Fruit fly (Drosophila melanogaster) Kc167 (cell line): ENCODE measurements around the gene Est-6.

Source experiments
- Myc ChIP-seq: fragments of >200 bp; optimal IDR thresholded peaks from 2 replicates; lab custom pipeline; 2017; ENCODE audit warnings: missing external identifiers
- Sin3A ChIP-seq: fragments of >200 bp; optimal IDR thresholded peaks from 2 replicates; lab custom pipeline; 2018; ENCODE audit warnings: missing external identifiers
- h ChIP-seq: fragments of >200 bp; optimal IDR thresholded peaks from 3 replicates; lab custom pipeline; 2018; ENCODE audit warnings: missing external identifiers
- insv ChIP-seq: fragments of >200 bp; optimal IDR thresholded peaks from 3 replicates; lab custom pipeline; 2018; ENCODE audit warnings: missing external identifiers
- psq ChIP-seq: fragments of >200 bp; optimal IDR thresholded peaks from 2 replicates; lab custom pipeline; 2017; ENCODE audit warnings: missing external identifiers
- ttk ChIP-seq: sonication (Bioruptor generic); optimal IDR thresholded peaks from 2 replicates; lab custom pipeline; 2017; ENCODE audit warnings: missing external identifiers

The Est-6 gene

dm6 chr3L:12178847-12179437 lies 9.7 kb upstream of the Est-6 start:
- TF ChIP-seq Myc (lab: Kevin White, UChicago) (no peak), Sin3A (no peak), ttk (lab: Kevin White, UChicago) (no peak), h (lab: Kevin White, UChicago) (no peak), insv (lab: Kevin White, UChicago) (no peak), psq (lab: Kevin White, UChicago) (no peak)

dm6 chr3L:12183967-12184366 lies 4.7 kb upstream of the Est-6 start:
- TF ChIP-seq psq (lab: Kevin White, UChicago) (no peak), ttk (lab: Kevin White, UChicago) (no peak), Myc (lab: Kevin White, UChicago) (no peak), Sin3A (no peak), h (lab: Kevin White, UChicago) (no peak), insv (lab: Kevin White, UChicago) (no peak)

dm6 chr3L:12184564-12185034 lies 4.0 kb upstream of the Est-6 start, which contains the start of gene Miox:
Gene Miox, plus strand, starts transcription at chr3L:12184984.
- TF ChIP-seq ttk (lab: Kevin White, UChicago) (no peak), Myc (lab: Kevin White, UChicago) (no peak), psq (lab: Kevin White, UChicago) (no peak), Sin3A (no peak), h (lab: Kevin White, UChicago) (no peak), insv (lab: Kevin White, UChicago) (no peak)

- TF ChIP-seq Sin3A (no peak), Myc (lab: Kevin White, UChicago) (no peak), psq (lab: Kevin White, UChicago) (no peak), h (lab: Kevin White, UChicago) (no peak), ttk (lab: Kevin White, UChicago) (no peak)
Measured at dm6 chr3L:12185336-12185735, 3.3 kb upstream of the Est-6 start.

dm6 chr3L:12190433-12190832 lies 1.8 kb downstream of the Est-6 start, which contains the start of gene Est-P:
Gene Est-P, plus strand, starts transcription at chr3L:12190733.
- TF ChIP-seq ttk (lab: Kevin White, UChicago) (no peak), insv (lab: Kevin White, UChicago) (no peak), h (lab: Kevin White, UChicago) (no peak), Myc (lab: Kevin White, UChicago) (no peak), Sin3A (no peak), psq (lab: Kevin White, UChicago) (no peak)

dm6 chr3L:12193485-12193884 lies 4.9 kb downstream of the Est-6 start, which contains the start of gene thoc6:
Gene thoc6, minus strand, starts transcription at chr3L:12193688.
- no peak for TF ChIP-seq ttk (lab: Kevin White, UChicago)
- TF ChIP-seq Sin3A = no peak
- TF ChIP-seq Myc (lab: Kevin White, UChicago) = no peak
- no peak for TF ChIP-seq h (lab: Kevin White, UChicago)
- no peak for TF ChIP-seq insv (lab: Kevin White, UChicago)
- TF ChIP-seq psq (lab: Kevin White, UChicago) = no peak

dm6 chr3L:12197491-12197890 lies 8.9 kb downstream of the Est-6 start, which contains the start of gene CG11529:
Gene CG11529, plus strand, starts transcription at chr3L:12197791.
- no peak for TF ChIP-seq insv (lab: Kevin White, UChicago)
- no peak for TF ChIP-seq ttk (lab: Kevin White, UChicago)

- TF ChIP-seq insv (lab: Kevin White, UChicago) = no peak
- no peak for TF ChIP-seq psq (lab: Kevin White, UChicago)
- no peak for TF ChIP-seq Sin3A
- TF ChIP-seq ttk (lab: Kevin White, UChicago) = no peak
- TF ChIP-seq h (lab: Kevin White, UChicago) = no peak
- TF ChIP-seq Myc (lab: Kevin White, UChicago) = no peak
Measured at dm6 chr3L:12202980-12203379, 14.4 kb downstream of the Est-6 start.

- TF ChIP-seq Myc (lab: Kevin White, UChicago) = no peak
- no peak for TF ChIP-seq psq (lab: Kevin White, UChicago)
- no peak for TF ChIP-seq insv (lab: Kevin White, UChicago)
- TF ChIP-seq Sin3A = no peak
- TF ChIP-seq ttk (lab: Kevin White, UChicago) = no peak
- no peak for TF ChIP-seq h (lab: Kevin White, UChicago)
Measured at dm6 chr3L:12203736-12204135, 15.1 kb downstream of the Est-6 start, which contains the start of gene Ak1. Gene Ak1, minus strand, starts transcription at chr3L:12204082.

dm6 chr3L:12205848-12206247 lies 17.2 kb downstream of the Est-6 start, which contains the start of gene Tsen54:
Gene Tsen54, minus strand, starts transcription at chr3L:12206022.
- TF ChIP-seq psq (lab: Kevin White, UChicago) = no peak

dm6 chr3L:12222945-12223634 lies 34.5 kb downstream of the Est-6 start:
- no peak for TF ChIP-seq Sin3A
- TF ChIP-seq Myc (lab: Kevin White, UChicago) = no peak
- TF ChIP-seq psq (lab: Kevin White, UChicago) = no peak
- no peak for TF ChIP-seq h (lab: Kevin White, UChicago)
- TF ChIP-seq ttk (lab: Kevin White, UChicago) = no peak
- TF ChIP-seq insv (lab: Kevin White, UChicago) = no peak

- TF ChIP-seq insv (lab: Kevin White, UChicago) = no peak
- TF ChIP-seq ttk (lab: Kevin White, UChicago) = no peak
- no peak for TF ChIP-seq Myc (lab: Kevin White, UChicago)
- TF ChIP-seq Sin3A = no peak
- TF ChIP-seq h (lab: Kevin White, UChicago) = no peak
- no peak for TF ChIP-seq psq (lab: Kevin White, UChicago)
Measured at dm6 chr3L:12223635-12224016, 35.0 kb downstream of the Est-6 start.
